Worm (Caenorhabditis elegans): ENCODE data around the gene ghi-1.

DNA sequence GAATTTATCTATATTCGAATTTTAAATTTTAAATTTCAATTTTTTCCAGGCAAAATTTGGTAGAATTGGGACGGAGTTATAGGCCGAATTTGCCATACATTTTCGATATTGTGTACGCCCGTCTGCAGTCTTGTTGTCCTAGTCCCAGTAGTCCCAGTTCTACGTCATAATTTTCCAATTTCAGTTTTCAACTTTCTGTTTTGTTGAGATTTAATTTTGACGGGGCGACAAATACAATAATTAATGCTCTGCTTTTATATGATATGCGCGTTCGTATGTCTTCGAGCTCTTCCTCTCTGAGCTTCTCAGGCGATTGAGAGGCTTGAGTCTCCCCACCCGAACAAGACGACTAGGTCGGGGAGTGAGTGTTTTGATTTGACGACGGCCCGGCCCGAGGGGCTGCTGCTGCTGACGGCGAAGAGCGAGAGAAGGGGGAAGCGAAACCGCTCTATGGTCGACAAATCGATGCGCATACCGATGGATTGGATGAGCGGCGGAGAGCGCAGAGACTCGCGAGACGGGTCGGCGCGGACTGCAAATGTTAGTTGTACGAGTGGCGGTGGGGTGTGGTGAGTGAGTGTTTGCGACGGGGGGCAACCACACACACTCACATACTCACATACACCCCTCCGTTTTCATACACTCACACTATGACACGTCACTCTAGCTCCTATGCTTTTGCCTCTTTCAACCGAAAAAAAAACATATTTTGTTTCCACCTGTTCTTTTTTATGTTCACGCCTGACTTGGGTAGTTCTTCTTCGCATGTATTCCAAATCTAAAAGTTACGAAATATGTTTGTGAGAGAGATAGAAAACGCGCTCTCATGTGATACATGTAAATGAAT lies 11.6 kb upstream of the ghi-1 start:
- peak; percentile 91 for TF ChIP-seq ama-1 (optimal IDR thresholded peaks at IDR 0.05)
- no peak for TF ChIP-seq nhr-237 (tag; optimal IDR thresholded peaks at IDR 0.05)
- peak; percentile 46 for TF ChIP-seq snpc-4 (tag; optimal IDR thresholded peaks at IDR 0.05)
- TF ChIP-seq jun-1 (tag; optimal IDR thresholded peaks at IDR 0.05), result peak; percentile 86
- peak; percentile 99 for TF ChIP-seq lin-39 (tag; optimal IDR thresholded peaks at IDR 0.05)
- TF ChIP-seq zag-1 (tag; optimal IDR thresholded peaks at IDR 0.05), result peak; percentile 35
- peak; percentile 49 for TF ChIP-seq skn-1 (tag; optimal IDR thresholded peaks at IDR 0.05)
- TF ChIP-seq nhr-11 (tag; optimal IDR thresholded peaks at IDR 0.05), result peak; percentile 81
- no peak for TF ChIP-seq fkh-10 (GFP tag; optimal IDR thresholded peaks at IDR 0.05)

Data from whole organism, L3 larva.